Worm (Caenorhabditis elegans) whole organism, L4 larva: Measurements from ENCODE around the gene alkb-8.

Experiments used
- F44E2.7 ChIP-seq: fragments of 200-800 bp; sonication (Bioruptor generic); IDR thresholded peaks from 2 replicates; pipeline ENCODE4 v2.1.2; 2022; ENCODE audit warnings: missing genetic modification characterization, missing compliant biosample characterization
- Y48G9A.11 ChIP-seq: fragments of 200-800 bp; sonication (Bioruptor generic); IDR thresholded peaks from 2 replicates; pipeline ENCODE4 v1.3.6; 2022; ENCODE audit warnings: missing genetic modification reagents, missing genetic modification characterization, missing compliant biosample characterization
- aha-1 ChIP-seq: fragments of 150-350 bp; peaks from one replicate; lab custom pipeline; 2014; ENCODE audit warnings: missing biosample characterization, missing genetic modification characterization
- egl-27 ChIP-seq: sonication (generic microtip); optimal IDR thresholded peaks from 3 replicates; lab custom pipeline; 2017; ENCODE audit warnings: missing biosample characterization, missing genetic modification reagents, missing genetic modification characterization
- fkh-10 ChIP-seq: fragments of 150-350 bp; optimal IDR thresholded peaks from 2 replicates; lab custom pipeline; 2014; ENCODE audit warnings: missing biosample characterization, missing genetic modification reagents, missing genetic modification characterization
- lin-13 ChIP-seq: fragments of 150-350 bp; optimal IDR thresholded peaks from 2 replicates; lab custom pipeline; 2014; ENCODE audit warnings: missing biosample characterization, missing genetic modification reagents, missing genetic modification characterization
- nhr-111 ChIP-seq: fragments of 200-800 bp; sonication (Bioruptor generic); optimal IDR thresholded peaks from 2 replicates; lab custom pipeline; 2018; ENCODE audit warnings: mild to moderate bottlenecking, missing genetic modification characterization, missing compliant biosample characterization
- nhr-42 ChIP-seq: fragments of 200-800 bp; sonication (Bioruptor generic); IDR thresholded peaks from 2 replicates; pipeline ENCODE4 v1.3.6; 2022; ENCODE audit warnings: missing genetic modification characterization, missing compliant biosample characterization
- pqm-1 ChIP-seq: sonication (generic microtip); optimal IDR thresholded peaks from 2 replicates; lab custom pipeline; 2017; ENCODE audit warnings: missing biosample characterization, missing genetic modification characterization
- set-16 ChIP-seq: fragments of 200-800 bp; sonication (Bioruptor generic); IDR thresholded peaks from 2 replicates; pipeline ENCODE4 v1.3.6; 2022; ENCODE audit warnings: missing genetic modification reagents, missing genetic modification characterization, missing compliant biosample characterization
- snpc-4 ChIP-seq: fragments of 150-350 bp; optimal IDR thresholded peaks from 2 replicates; lab custom pipeline; 2014; ENCODE audit warnings: missing biosample characterization, missing genetic modification characterization
- unc-62 ChIP-seq, 3 experiments: fragments of 150-350 bp in 1 of 3; sonication (generic microtip); optimal IDR thresholded peaks in 2 of 3; peaks in 1 of 3; 1 replicate in 1 of 3; 2 replicates in 2 of 3; lab custom pipeline; 2014 to 2017; ENCODE audit warnings: missing biosample characterization in 3 of 3, missing genetic modification characterization in 3 of 3, missing genetic modification reagents in 3 of 3, missing genotype in 1 of 3
- ztf-11 ChIP-seq: fragments of 150-350 bp; optimal IDR thresholded peaks from 2 replicates; lab custom pipeline; 2014; ENCODE audit warnings: missing biosample characterization, missing genetic modification characterization
- ztf-7 ChIP-seq: fragments of 150-350 bp; optimal IDR thresholded peaks from 2 replicates; lab custom pipeline; 2014; ENCODE audit warnings: missing biosample characterization, missing genetic modification characterization

The alkb-8 gene

DNA sequence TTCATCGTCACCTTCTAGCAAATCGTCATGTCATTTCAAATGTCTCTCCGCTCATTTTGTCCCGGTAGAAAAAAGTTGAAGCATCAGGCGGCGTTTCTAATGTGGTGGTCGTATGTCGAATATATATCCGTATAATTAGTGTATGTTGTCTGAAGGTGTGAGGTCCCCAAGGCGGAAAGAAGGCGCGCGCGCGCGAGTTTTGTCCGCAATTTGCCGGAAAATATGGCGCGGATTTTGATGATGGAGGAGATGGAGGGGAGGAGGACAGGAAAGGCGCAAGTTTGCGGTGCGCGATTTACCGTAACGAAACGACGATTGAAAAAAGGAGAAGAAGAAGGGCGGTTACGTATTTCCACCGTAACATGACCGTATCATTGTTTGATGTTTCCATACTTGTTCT lies 33.0 kb downstream of the alkb-8 start:
- TF ChIP-seq snpc-4 (tag; lab: Kevin White, UChicago) (no peak), set-16 (GFP tag; lab: Robert Waterston, UW) (peak; percentile 37)

DNA sequence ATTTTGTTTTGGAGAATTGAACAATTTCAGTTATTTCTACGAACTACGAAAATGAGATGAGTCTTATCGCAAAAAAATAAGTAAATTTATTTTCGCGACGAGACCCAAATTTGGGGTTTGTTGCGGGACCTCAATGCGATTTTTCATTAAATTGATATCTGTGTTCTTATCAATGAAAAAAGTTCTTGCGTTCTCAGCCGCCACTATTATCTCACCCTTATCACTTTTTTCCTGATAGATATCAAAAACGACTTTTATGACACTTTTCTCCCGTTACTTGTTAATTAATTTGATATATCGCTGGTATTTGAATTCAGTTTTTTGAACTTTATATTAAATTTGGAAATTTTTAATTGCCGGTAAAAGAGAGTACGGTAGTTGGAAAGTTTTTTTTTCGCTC lies 34.2 kb downstream of the alkb-8 start:
- TF ChIP-seq Y48G9A.11 (GFP tag; lab: Robert Waterston, UW) (no peak), fkh-10 (GFP tag; lab: Kevin White, UChicago) (no peak), egl-27 (tag; lab: Kevin White, UChicago) (no peak), lin-13 (no peak), pqm-1 (tag; lab: Kevin White, UChicago) (no peak)

DNA sequence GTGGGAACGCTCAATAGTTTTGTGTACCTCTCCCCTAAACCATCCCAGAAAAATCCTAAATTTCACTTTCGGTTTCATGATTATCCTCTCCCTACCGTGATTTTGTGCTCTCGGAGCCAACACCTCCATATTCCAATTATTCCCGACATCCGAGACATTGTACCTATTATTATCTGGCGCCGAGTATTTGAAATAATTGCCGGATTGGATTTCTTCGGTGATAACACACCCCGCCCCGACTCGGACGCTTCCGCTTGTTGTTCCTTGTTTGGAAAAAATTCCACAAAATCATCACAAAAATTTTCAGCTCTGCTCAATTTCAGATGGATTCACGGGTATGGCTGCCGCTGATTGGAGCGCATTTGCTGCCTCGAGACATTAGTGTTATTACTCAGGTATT lies 36.0 kb downstream of the alkb-8 start, which contains the start of gene lin-48:
Gene lin-48 (plus strand): TSS at position 301 of the 400 bp plus-strand sequence.
- TF ChIP-seq unc-62 (GFP tag; optimal IDR thresholded peaks at IDR 0.05 in 1 of 2; lab: Kevin White, UChicago), result peak in 1 of 2 experiments; percentile 26
- TF ChIP-seq unc-62 (tag; optimal IDR thresholded peaks at IDR 0.05; lab: Kevin White, UChicago), result no peak
- TF ChIP-seq nhr-42 (GFP tag; lab: Robert Waterston, UW), result no peak

DNA sequence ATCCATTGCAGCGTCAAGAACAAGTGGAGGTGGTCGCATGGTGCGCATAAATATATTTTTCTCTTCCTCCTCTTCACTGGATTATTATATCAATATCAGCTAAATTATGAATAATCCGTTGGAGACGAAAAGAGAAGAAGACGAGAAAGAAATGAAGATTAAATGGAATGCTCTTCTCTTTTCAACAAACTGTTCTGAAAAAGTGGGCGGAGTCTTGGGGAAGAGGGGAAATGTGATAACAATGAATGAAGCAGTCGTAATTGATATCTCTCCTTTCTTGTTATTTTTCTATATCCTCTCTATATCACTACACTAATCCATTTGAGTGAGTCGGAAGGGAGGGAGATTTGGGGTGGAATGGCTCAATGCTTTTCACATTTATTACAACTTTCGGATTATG lies 50.2 kb downstream of the alkb-8 start, which contains the start of gene arcp-1:
Gene arcp-1 (minus strand): TSS at position 101 of the 400 bp plus-strand sequence.
- no peak for TF ChIP-seq F44E2.7 (GFP tag; lab: Robert Waterston, UW)
- TF ChIP-seq ztf-7 (tag; lab: Kevin White, UChicago), result no peak
- TF ChIP-seq nhr-111 (GFP tag; lab: Kevin White, UChicago), result no peak
- TF ChIP-seq aha-1 (tag; lab: Kevin White, UChicago), result peak; percentile 57
- TF ChIP-seq ztf-11 (tag; lab: Kevin White, UChicago), result no peak
- TF ChIP-seq, all 104 proteins: peak for 1
